Worm (Caenorhabditis elegans): ENCODE measurements around the gene Y53C12A.11.
A peak's percentile ranks its signal among the peaks of the same experiment; 100 is the strongest.

The Y53C12A.11 gene

ce11 chrII:9753730-9754129 lies 35.2 kb upstream of the Y53C12A.11 start, which contains the start of gene ZK1321.1:
ZK1321.1 (plus strand) TSS chrII:9754030.
- TF ChIP-seq nhr-6 (tag; optimal IDR thresholded peaks at IDR 0.05) (no peak), mab-5 (tag; optimal IDR thresholded peaks at IDR 0.05) (no peak), lsy-2 (tag; optimal IDR thresholded peaks at IDR 0.05) (no peak), nhr-23 (tag; optimal IDR thresholded peaks at IDR 0.05) (no peak), nhr-11 (tag; optimal IDR thresholded peaks at IDR 0.05) (no peak), fos-1 (tag; optimal IDR thresholded peaks at IDR 0.05) (no peak), ceh-16 (tag; optimal IDR thresholded peaks at IDR 0.05) (no peak), ztf-11 (tag; optimal IDR thresholded peaks at IDR 0.05) (no peak), dmd-4 (tag; optimal IDR thresholded peaks at IDR 0.05) (no peak), ZK546.5 (tag; optimal IDR thresholded peaks at IDR 0.05) (no peak), lin-11 (tag; optimal IDR thresholded peaks at IDR 0.05) (no peak), R02D3.7 (tag; optimal IDR thresholded peaks at IDR 0.05) (no peak), nhr-12 (tag; optimal IDR thresholded peaks at IDR 0.05) (no peak), F13H6.1 (tag; optimal IDR thresholded peaks at IDR 0.05) (no peak), peb-1 (tag; optimal IDR thresholded peaks at IDR 0.05) (no peak), unc-62 (GFP tag; optimal IDR thresholded peaks at IDR 0.05) (no peak), ama-1 (optimal IDR thresholded peaks at IDR 0.05) (no peak), unc-39 (tag; optimal IDR thresholded peaks at IDR 0.05) (no peak), snpc-4 (tag; optimal IDR thresholded peaks at IDR 0.05) (no peak)

ce11 chrII:9753056-9753455 lies 34.6 kb upstream of the Y53C12A.11 start, which contains the start of gene Y53C12B.7:
Y53C12B.7 (minus strand) TSS chrII:9753218.
- TF ChIP-seq sma-9 (GFP tag; optimal IDR thresholded peaks at IDR 0.05) (peak; percentile 36), sma-9 (tag; optimal IDR thresholded peaks at IDR 0.05) (no peak), blmp-1 (tag; optimal IDR thresholded peaks at IDR 0.05; ENCODE audit: insufficient read depth) (peak; percentile 17), zag-1 (tag; optimal IDR thresholded peaks at IDR 0.05) (no peak)

ce11 chrII:9752278-9752677 lies 33.8 kb upstream of the Y53C12A.11 start:
- TF ChIP-seq ztf-1 (GFP tag; conservative IDR thresholded peaks at IDR 0.05): no peak
- no peak for TF ChIP-seq alr-1 (tag; optimal IDR thresholded peaks at IDR 0.05)
- peak in 1 of 2 experiments; percentile 8 for TF ChIP-seq lsy-2 (tag; optimal IDR thresholded peaks at IDR 0.05)
- no peak for TF ChIP-seq ztf-11 (tag; optimal IDR thresholded peaks at IDR 0.05)
- TF ChIP-seq nhr-10 (tag; optimal IDR thresholded peaks at IDR 0.05): no peak
- no peak for TF ChIP-seq mab-5 (tag; optimal IDR thresholded peaks at IDR 0.05)
- TF ChIP-seq mdl-1 (tag; optimal IDR thresholded peaks at IDR 0.05): peak in 1 of 2 experiments; percentile 4
- TF ChIP-seq lin-39 (tag; optimal IDR thresholded peaks at IDR 0.05): no peak
- TF ChIP-seq peb-1 (tag; optimal IDR thresholded peaks at IDR 0.05): no peak
- peak; percentile 50 for TF ChIP-seq nhr-21 (tag; optimal IDR thresholded peaks at IDR 0.05)
- TF ChIP-seq ceh-82 (tag; optimal IDR thresholded peaks at IDR 0.05): no peak
- TF ChIP-seq crh-2 (tag; optimal IDR thresholded peaks at IDR 0.05): no peak
- peak; percentile 85 for TF ChIP-seq sma-9 (GFP tag; optimal IDR thresholded peaks at IDR 0.05)
- TF ChIP-seq sma-9 (tag; optimal IDR thresholded peaks at IDR 0.05): no peak
- TF ChIP-seq nhr-25 (tag; optimal IDR thresholded peaks at IDR 0.05): peak; percentile 46
- no peak for TF ChIP-seq sem-4 (tag; optimal IDR thresholded peaks at IDR 0.05)
- TF ChIP-seq ceh-16 (tag; optimal IDR thresholded peaks at IDR 0.05): no peak
- TF ChIP-seq sma-3 (GFP tag; optimal IDR thresholded peaks at IDR 0.05): peak; percentile 33
- no peak for TF ChIP-seq nhr-237 (tag; optimal IDR thresholded peaks at IDR 0.05)

ce11 chrII:9746069-9746468 lies 27.6 kb upstream of the Y53C12A.11 start, which contains the start of the genes Y53C12B.1 and nos-3:
Y53C12B.1 (minus strand) TSS chrII:9746078.
nos-3 (plus strand) TSS chrII:9746316.
- TF ChIP-seq C34F6.9 (tag; optimal IDR thresholded peaks at IDR 0.05) (peak; percentile 85), unc-62 (GFP tag; optimal IDR thresholded peaks at IDR 0.05) (no peak), lin-11 (tag; optimal IDR thresholded peaks at IDR 0.05) (peak; percentile 66), nhr-21 (tag; optimal IDR thresholded peaks at IDR 0.05) (peak; percentile 83), crh-2 (tag; optimal IDR thresholded peaks at IDR 0.05) (peak; percentile 92), unc-55 (GFP tag; optimal IDR thresholded peaks at IDR 0.05) (peak; percentile 98), ztf-11 (tag; optimal IDR thresholded peaks at IDR 0.05) (no peak), lin-39 (tag; optimal IDR thresholded peaks at IDR 0.05) (no peak), sma-3 (GFP tag; optimal IDR thresholded peaks at IDR 0.05) (peak; percentile 77), alr-1 (tag; optimal IDR thresholded peaks at IDR 0.05) (no peak), R02D3.7 (tag; optimal IDR thresholded peaks at IDR 0.05) (peak; percentile 83), nhr-11 (tag; optimal IDR thresholded peaks at IDR 0.05) (no peak), fos-1 (tag; optimal IDR thresholded peaks at IDR 0.05) (peak; percentile 54), ceh-16 (tag; optimal IDR thresholded peaks at IDR 0.05) (peak; percentile 17), snpc-4 (tag; optimal IDR thresholded peaks at IDR 0.05) (peak; percentile 57), sem-4 (tag; optimal IDR thresholded peaks at IDR 0.05) (peak; percentile 50), nhr-129 (tag; optimal IDR thresholded peaks at IDR 0.05) (peak; percentile 88), ama-1 (optimal IDR thresholded peaks at IDR 0.05) (no peak), gmeb-1 (tag; optimal IDR thresholded peaks at IDR 0.05) (peak; percentile 84), Y55F3AM.14 (GFP tag; optimal IDR thresholded peaks at IDR 0.05) (no peak), skn-1 (tag; optimal IDR thresholded peaks at IDR 0.05) (no peak), blmp-1 (tag; optimal IDR thresholded peaks at IDR 0.05; ENCODE audit: insufficient read depth) (peak; percentile 24), nhr-10 (tag; optimal IDR thresholded peaks at IDR 0.05) (no peak), lin-13 (GFP tag; optimal IDR thresholded peaks at IDR 0.05) (peak; percentile 80), nhr-237 (tag; optimal IDR thresholded peaks at IDR 0.05) (no peak), egl-27 (tag; optimal IDR thresholded peaks at IDR 0.05) (peak; percentile 12), ztf-4 (tag; optimal IDR thresholded peaks at IDR 0.05) (no peak), F13H6.1 (tag; optimal IDR thresholded peaks at IDR 0.05) (peak; percentile 71), unc-39 (tag; optimal IDR thresholded peaks at IDR 0.05) (no peak), sma-9 (GFP tag; optimal IDR thresholded peaks at IDR 0.05) (peak; percentile 82), sma-9 (tag; optimal IDR thresholded peaks at IDR 0.05) (no peak), dmd-4 (tag; optimal IDR thresholded peaks at IDR 0.05) (no peak), mab-5 (tag; optimal IDR thresholded peaks at IDR 0.05) (peak; percentile 62), ceh-82 (tag; optimal IDR thresholded peaks at IDR 0.05) (no peak)
